Fruit fly (Drosophila melanogaster): ENCODE results near the gene Sf3b5.

- peak; percentile 59 for TF ChIP-seq eg (GFP tag; IDR thresholded peaks at IDR 0.05)
- no peak for TF ChIP-seq Gug (GFP tag; IDR thresholded peaks at IDR 0.05)
- TF ChIP-seq CG6276 (GFP tag; optimal IDR thresholded peaks at IDR 0.05), result no peak
- TF ChIP-seq dsx (GFP tag; optimal IDR thresholded peaks at IDR 0.05; ENCODE audit: poor library complexity, severe bottlenecking), result no peak
- no peak for TF ChIP-seq CG6854 (GFP tag; optimal IDR thresholded peaks at IDR 0.05)
- TF ChIP-seq CG31627 (GFP tag; optimal IDR thresholded peaks at IDR 0.05), result no peak
- no peak for TF ChIP-seq lz (GFP tag; optimal IDR thresholded peaks at IDR 0.05)
- no peak for TF ChIP-seq Eip75B (GFP tag; optimal IDR thresholded peaks at IDR 0.05)
- TF ChIP-seq ss (GFP tag; optimal IDR thresholded peaks at IDR 0.05), result no peak
- TF ChIP-seq CG15336 (GFP tag; IDR thresholded peaks at IDR 0.05), result no peak
- no peak for TF ChIP-seq CG34406 (GFP tag; optimal IDR thresholded peaks at IDR 0.05)
- TF ChIP-seq Sox15 (GFP tag; optimal IDR thresholded peaks at IDR 0.05), result no peak
- no peak for TF ChIP-seq CG4318 (GFP tag; optimal IDR thresholded peaks at IDR 0.05)
Observed at dm6 chr3R:8966598-8966997, 48.5 kb downstream of the Sf3b5 start.
